Worm (Caenorhabditis elegans) whole organism, mixed stage, embryonic: ENCODE results near the gene nfu-1.

ENCODE experiments used
- M03D4.4 ChIP-seq: sonication (generic microtip); optimal IDR thresholded peaks from 2 replicates; lab custom pipeline; 2017; ENCODE audit warnings: mild to moderate bottlenecking, missing genetic modification characterization, missing compliant biosample characterization
- bed-3 ChIP-seq: fragments of 200-800 bp; sonication (Bioruptor generic); optimal IDR thresholded peaks from 3 replicates; lab custom pipeline; 2018; ENCODE audit warnings: mild to moderate bottlenecking, missing genetic modification characterization, moderate library complexity, missing compliant biosample characterization
- blmp-1 ChIP-seq: fragments of 150-350 bp; optimal IDR thresholded peaks from 2 replicates; lab custom pipeline; 2014; ENCODE audit warnings: missing biosample characterization, missing genetic modification characterization
- ceh-39 ChIP-seq: fragments of 150-350 bp; optimal IDR thresholded peaks from 2 replicates; lab custom pipeline; 2014; ENCODE audit warnings: missing biosample characterization, missing genetic modification characterization
- ceh-43 ChIP-seq: fragments of 200-800 bp; sonication (Bioruptor generic); optimal IDR thresholded peaks from 2 replicates; lab custom pipeline; 2018; ENCODE audit warnings: mild to moderate bottlenecking, missing genetic modification characterization, moderate library complexity, missing compliant biosample characterization
- ceh-83 ChIP-seq: fragments of 200-800 bp; sonication (Bioruptor generic); optimal IDR thresholded peaks from 2 replicates; lab custom pipeline; 2018; ENCODE audit warnings: mild to moderate bottlenecking, missing genetic modification characterization, missing compliant biosample characterization
- ces-1 ChIP-seq: fragments of 150-350 bp; optimal IDR thresholded peaks from 2 replicates; lab custom pipeline; 2014; ENCODE audit warnings: missing biosample characterization, missing genetic modification reagents, missing genetic modification characterization
- cnd-1 ChIP-seq: fragments of 200-800 bp; sonication (Bioruptor generic); optimal IDR thresholded peaks from 2 replicates; lab custom pipeline; 2018; ENCODE audit warnings: mild to moderate bottlenecking, missing genetic modification characterization, missing compliant biosample characterization
- drap-1 ChIP-seq: fragments of 200-800 bp; sonication (Bioruptor generic); optimal IDR thresholded peaks from 3 replicates; lab custom pipeline; 2018; ENCODE audit warnings: mild to moderate bottlenecking, missing genetic modification characterization, missing compliant biosample characterization
- elt-1 ChIP-seq: sonication (generic microtip); optimal IDR thresholded peaks from 2 replicates; lab custom pipeline; 2017; ENCODE audit warnings: missing genetic modification characterization, mild to moderate bottlenecking, missing compliant biosample characterization, antibody characterized with exemption, moderate library complexity, borderline replicate concordance; ENCODE audit not compliant: insufficient read depth
- elt-3 ChIP-seq: fragments of 150-350 bp; optimal IDR thresholded peaks from 2 replicates; lab custom pipeline; 2014; ENCODE audit warnings: missing biosample characterization, missing genetic modification characterization
- flh-1 ChIP-seq: fragments of 200-800 bp; sonication (Bioruptor generic); optimal IDR thresholded peaks from 2 replicates; lab custom pipeline; 2018; ENCODE audit warnings: mild to moderate bottlenecking, missing genetic modification characterization, moderate library complexity, missing compliant biosample characterization
- ham-2 ChIP-seq: fragments of 200-800 bp; sonication (Bioruptor generic); optimal IDR thresholded peaks from 2 replicates; lab custom pipeline; 2018; ENCODE audit warnings: mild to moderate bottlenecking, missing genetic modification characterization, missing compliant biosample characterization
- hlh-1 ChIP-seq: fragments of 150-350 bp; optimal IDR thresholded peaks from 2 replicates; lab custom pipeline; 2014; ENCODE audit warnings: missing biosample characterization, missing genetic modification reagents, missing genetic modification characterization
- lin-13 ChIP-seq: fragments of 150-350 bp; optimal IDR thresholded peaks from 2 replicates; lab custom pipeline; 2014; ENCODE audit warnings: missing biosample characterization, missing genetic modification characterization
- lin-32 ChIP-seq: fragments of 200-800 bp; sonication (Bioruptor generic); optimal IDR thresholded peaks from 2 replicates; lab custom pipeline; 2018; ENCODE audit warnings: mild to moderate bottlenecking, missing genetic modification characterization, missing compliant biosample characterization
- lsy-2 ChIP-seq: fragments of 150-350 bp; optimal IDR thresholded peaks from 2 replicates; lab custom pipeline; 2014; ENCODE audit warnings: missing biosample characterization, missing genetic modification characterization
- mab-5 ChIP-seq: fragments of 150-350 bp; optimal IDR thresholded peaks from 2 replicates; lab custom pipeline; 2014; ENCODE audit warnings: missing biosample characterization, missing genetic modification characterization
- mep-1 ChIP-seq: fragments of 150-350 bp; optimal IDR thresholded peaks from 2 replicates; lab custom pipeline; 2017; ENCODE audit warnings: missing biosample characterization, missing genetic modification reagents, missing genetic modification characterization, inconsistent platforms
- nhr-12 ChIP-seq: fragments of 150-350 bp; optimal IDR thresholded peaks from 2 replicates; lab custom pipeline; 2014; ENCODE audit warnings: missing biosample characterization, missing genetic modification characterization
- nhr-237 ChIP-seq: fragments of 150-350 bp; optimal IDR thresholded peaks from 2 replicates; lab custom pipeline; 2014; ENCODE audit warnings: missing biosample characterization, missing genetic modification characterization
- nhr-28 ChIP-seq: fragments of 150-350 bp; optimal IDR thresholded peaks from 2 replicates; lab custom pipeline; 2014; ENCODE audit warnings: missing biosample characterization, missing genetic modification characterization
- nhr-76 ChIP-seq: sonication (generic microtip); optimal IDR thresholded peaks from 2 replicates; lab custom pipeline; 2017; ENCODE audit warnings: missing biosample characterization, missing genetic modification characterization
- pha-4 ChIP-seq: fragments of 150-350 bp; optimal IDR thresholded peaks from 2 replicates; lab custom pipeline; 2018; ENCODE audit warnings: missing biosample characterization, missing genetic modification reagents, missing genetic modification characterization
- sem-2 ChIP-seq: fragments of 200-800 bp; sonication (Bioruptor generic); optimal IDR thresholded peaks from 2 replicates; lab custom pipeline; 2018; ENCODE audit warnings: mild to moderate bottlenecking, missing genetic modification characterization, missing compliant biosample characterization
- sptf-1 ChIP-seq: sonication (generic microtip); optimal IDR thresholded peaks from 2 replicates; lab custom pipeline; 2017; ENCODE audit warnings: mild to moderate bottlenecking, missing genetic modification characterization, moderate library complexity, missing compliant biosample characterization
- tbx-8 ChIP-seq: fragments of 200-800 bp; sonication (Bioruptor generic); optimal IDR thresholded peaks from 2 replicates; lab custom pipeline; 2018; ENCODE audit warnings: mild to moderate bottlenecking, missing genetic modification characterization, moderate library complexity, missing compliant biosample characterization
- unc-120 ChIP-seq: sonication (generic microtip); optimal IDR thresholded peaks from 2 replicates; lab custom pipeline; 2017; ENCODE audit warnings: missing genetic modification characterization, missing compliant biosample characterization; ENCODE audit not compliant: poor library complexity, severe bottlenecking
- unc-39 ChIP-seq: fragments of 150-350 bp; optimal IDR thresholded peaks from 2 replicates; lab custom pipeline; 2014; ENCODE audit warnings: missing biosample characterization, missing genetic modification characterization
- unc-62 ChIP-seq: fragments of 150-350 bp; optimal IDR thresholded peaks from 2 replicates; lab custom pipeline; 2014; ENCODE audit warnings: missing biosample characterization, missing genetic modification reagents, missing genetic modification characterization
- zip-8 ChIP-seq: fragments of 150-350 bp; optimal IDR thresholded peaks from 2 replicates; lab custom pipeline; 2014; ENCODE audit warnings: missing biosample characterization, missing genetic modification characterization
- ztf-11 ChIP-seq: fragments of 150-350 bp; optimal IDR thresholded peaks from 2 replicates; lab custom pipeline; 2014; ENCODE audit warnings: missing biosample characterization, missing genetic modification characterization

Gene nfu-1

ce11 chrIV:10349871-10350640, 37.2 kb upstream of the nfu-1 start, which contains the start of the genes unc-43 and Y43C5B.3:
unc-43 (minus strand) TSS chrIV:10350217.
Y43C5B.3 (plus strand) TSS chrIV:10350590.
- TF ChIP-seq nhr-76 (tag; lab: Kevin White, UChicago) (no peak), unc-39 (tag; lab: Kevin White, UChicago) (no peak), nhr-12 (tag; lab: Kevin White, UChicago) (no peak), lin-32 (GFP tag; lab: Kevin White, UChicago) (no peak)
- TF ChIP-seq, all 35 proteins: peak for 0

DNA sequence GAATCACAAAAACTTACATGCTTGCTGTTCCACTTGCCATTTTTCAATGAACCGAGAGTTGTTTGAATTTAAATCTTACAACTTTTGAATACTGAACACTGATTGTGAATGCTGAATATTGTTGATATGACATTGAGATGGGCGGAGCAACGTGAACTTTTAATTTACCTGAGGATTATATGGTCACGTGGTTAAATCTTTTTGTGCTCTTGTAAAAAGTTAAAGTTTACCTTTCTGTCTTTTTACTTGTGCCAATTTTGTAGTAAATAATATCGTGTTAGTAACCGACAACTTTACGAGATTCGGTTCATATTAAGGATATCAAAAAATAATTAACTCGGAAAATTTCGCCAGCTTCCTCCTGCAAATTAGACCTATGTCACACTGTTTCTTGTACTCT, 35.0 kb upstream of the nfu-1 start, which contains the start of gene Y43C5B.2:
TSS of gene Y43C5B.2 (minus strand) at position 101 of the 400 bp plus-strand sequence.
- no peak for TF ChIP-seq mab-5 (tag; lab: Kevin White, UChicago)
- TF ChIP-seq lsy-2 (tag; lab: Kevin White, UChicago): no peak
- no peak for TF ChIP-seq mep-1 (tag; lab: Kevin White, UChicago)
- TF ChIP-seq elt-1: no peak
- no peak for TF ChIP-seq pha-4 (tag; lab: Kevin White, UChicago)
- TF ChIP-seq ceh-83 (GFP tag; lab: Kevin White, UChicago): no peak
- no peak for TF ChIP-seq unc-120 (tag; lab: Kevin White, UChicago)
- no peak for TF ChIP-seq elt-3
- TF ChIP-seq sem-2 (GFP tag; lab: Kevin White, UChicago): no peak
- TF ChIP-seq ham-2: no peak
- no peak for TF ChIP-seq nhr-28
- TF ChIP-seq ces-1 (GFP tag; lab: Kevin White, UChicago): no peak
- TF ChIP-seq ztf-11: no peak
- no peak for TF ChIP-seq drap-1
- TF ChIP-seq zip-8 (tag; lab: Kevin White, UChicago): no peak
- no peak for TF ChIP-seq flh-1 (GFP tag; lab: Kevin White, UChicago)
- no peak for TF ChIP-seq blmp-1 (tag; lab: Kevin White, UChicago)
- no peak for TF ChIP-seq bed-3

- TF ChIP-seq zip-8 (tag; lab: Kevin White, UChicago): no peak
- no peak for TF ChIP-seq unc-39 (tag; lab: Kevin White, UChicago)
- TF ChIP-seq ceh-39 (tag; lab: Kevin White, UChicago): no peak
- TF ChIP-seq lin-13 (tag; lab: Kevin White, UChicago): no peak
- no peak for TF ChIP-seq ceh-83 (GFP tag; lab: Kevin White, UChicago)
- no peak for TF ChIP-seq blmp-1 (tag; lab: Kevin White, UChicago)
- no peak for TF ChIP-seq elt-1
- TF ChIP-seq M03D4.4 (tag; lab: Kevin White, UChicago): no peak
- no peak for TF ChIP-seq cnd-1 (tag; lab: Kevin White, UChicago)
- no peak for TF ChIP-seq nhr-237 (tag; lab: Kevin White, UChicago)
- no peak for TF ChIP-seq sptf-1
- no peak for TF ChIP-seq unc-62 (GFP tag; lab: Kevin White, UChicago)
- no peak for TF ChIP-seq sem-2 (GFP tag; lab: Kevin White, UChicago)
- no peak for TF ChIP-seq nhr-76 (tag; lab: Kevin White, UChicago)
These were observed 30.1 kb upstream of the nfu-1 start, which contains the start of gene R11A8.1 for ce11 chrIV:10357072-10357471. R11A8.1 (minus strand) TSS chrIV:10357172.

DNA sequence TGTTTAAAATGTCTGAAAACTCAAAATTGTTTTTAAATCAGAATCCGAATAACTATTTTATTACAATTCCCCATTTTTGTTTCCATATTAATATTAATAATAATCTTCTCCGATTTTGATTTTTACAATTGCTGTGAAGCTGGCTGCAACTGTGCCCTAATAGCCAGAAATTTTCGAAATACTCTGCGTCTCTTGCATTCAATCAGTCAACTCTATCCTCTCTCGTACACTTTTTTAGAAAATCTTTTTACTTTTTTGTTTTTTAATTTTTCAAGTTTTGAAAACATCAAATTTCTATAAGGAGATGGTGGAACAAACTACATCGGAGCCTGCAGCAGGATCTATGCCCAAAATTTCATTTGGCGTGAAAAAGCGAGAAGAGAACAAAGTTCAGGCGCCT, 29.4 kb upstream of the nfu-1 start, which contains the start of gene gkow-1:
TSS of gene gkow-1 (plus strand) at position 301 of the 400 bp plus-strand sequence.
- TF ChIP-seq lsy-2 (tag; lab: Kevin White, UChicago) (no peak), nhr-76 (tag; lab: Kevin White, UChicago) (no peak), ceh-43 (GFP tag; lab: Kevin White, UChicago) (no peak), hlh-1 (tag; lab: Kevin White, UChicago) (no peak), sptf-1 (no peak), ces-1 (GFP tag; lab: Kevin White, UChicago) (peak; percentile 35)

DNA sequence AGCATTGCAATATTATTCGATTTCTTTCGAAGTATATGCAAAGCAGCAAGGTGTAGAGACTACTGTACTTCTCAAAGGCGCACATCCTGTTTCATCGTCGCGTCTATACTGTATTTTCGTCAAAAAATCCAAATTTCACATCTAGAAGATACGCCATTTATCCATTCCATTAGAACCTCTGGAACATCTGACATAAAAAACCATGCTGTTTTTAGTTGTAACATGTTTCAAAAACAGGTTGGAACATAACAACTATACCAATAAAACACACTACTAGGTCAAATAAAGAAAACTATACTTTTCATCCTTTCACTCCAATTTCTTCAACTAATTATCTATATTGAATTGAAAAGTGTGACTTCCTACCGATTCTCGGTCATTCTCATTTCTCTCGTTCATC, 26.9 kb upstream of the nfu-1 start, which contains the start of gene ugt-59:
TSS of gene ugt-59 (plus strand) at position 301 of the 400 bp plus-strand sequence.
- no peak for TF ChIP-seq zip-8 (tag; lab: Kevin White, UChicago)
- TF ChIP-seq nhr-28: no peak
- TF ChIP-seq pha-4 (tag; lab: Kevin White, UChicago): no peak
- TF ChIP-seq sem-2 (GFP tag; lab: Kevin White, UChicago): no peak
- no peak for TF ChIP-seq tbx-8 (GFP tag; lab: Kevin White, UChicago)
- TF ChIP-seq lin-32 (GFP tag; lab: Kevin White, UChicago): no peak
- no peak for TF ChIP-seq nhr-237 (tag; lab: Kevin White, UChicago)
- TF ChIP-seq ham-2: no peak
- no peak for TF ChIP-seq ceh-83 (GFP tag; lab: Kevin White, UChicago)
- no peak for TF ChIP-seq ces-1 (GFP tag; lab: Kevin White, UChicago)
